Worm (Caenorhabditis elegans) whole organism, young adult: ENCODE data around the gene his-7.

Experiments
- B0261.1 ChIP-seq: sonication (generic microtip); optimal IDR thresholded peaks from 2 replicates; lab custom pipeline; 2016; ENCODE audit warnings: mild to moderate bottlenecking, missing genetic modification characterization, moderate library complexity, missing compliant biosample characterization
- C06A6.2 ChIP-seq: fragments of 200-800 bp; sonication (Bioruptor generic); conservative IDR thresholded peaks from 2 replicates; pipeline ENCODE4 v1.3.6; 2022; ENCODE audit warnings: missing genetic modification characterization, missing compliant biosample characterization
- C17E4.6 ChIP-seq: fragments of 200-800 bp; sonication (Bioruptor generic); IDR thresholded peaks from 2 replicates; pipeline ENCODE4 v1.3.6; 2022; ENCODE audit warnings: missing genetic modification reagents, missing genetic modification characterization, missing compliant biosample characterization
- F10E7.11 ChIP-seq: sonication (generic microtip); optimal IDR thresholded peaks from 2 replicates; lab custom pipeline; 2017; ENCODE audit warnings: mild to moderate bottlenecking, missing genetic modification characterization, moderate library complexity, missing compliant biosample characterization
- F22D6.2 ChIP-seq: sonication (generic microtip); optimal IDR thresholded peaks from 2 replicates; lab custom pipeline; 2016; ENCODE audit warnings: mild to moderate bottlenecking, missing genetic modification characterization, missing compliant biosample characterization
- F57A8.1 ChIP-seq: fragments of 200-800 bp; sonication (Bioruptor generic); optimal IDR thresholded peaks from 2 replicates; lab custom pipeline; 2018; ENCODE audit warnings: mild to moderate bottlenecking, missing genetic modification characterization, moderate library complexity, missing compliant biosample characterization
- F57C9.4 ChIP-seq: sonication (generic microtip); optimal IDR thresholded peaks from 2 replicates; lab custom pipeline; 2017; ENCODE audit warnings: mild to moderate bottlenecking, missing genetic modification characterization, missing compliant biosample characterization
- K11D2.4 ChIP-seq: fragments of 200-800 bp; sonication (Bioruptor generic); IDR thresholded peaks from 2 replicates; pipeline ENCODE4 v1.3.6; 2022; ENCODE audit warnings: missing genetic modification reagents, missing genetic modification characterization, missing compliant biosample characterization
- T26A5.8 ChIP-seq: sonication (generic microtip); optimal IDR thresholded peaks from 2 replicates; lab custom pipeline; 2016; ENCODE audit warnings: missing genetic modification characterization, missing compliant biosample characterization
- Y53F4B.3 ChIP-seq: fragments of 200-800 bp; sonication (Bioruptor generic); IDR thresholded peaks from 2 replicates; pipeline ENCODE4 v1.3.6; 2022; ENCODE audit warnings: missing genetic modification reagents, missing genetic modification characterization, missing compliant biosample characterization
- Y56A3A.18 ChIP-seq: fragments of 200-800 bp; sonication (Bioruptor generic); IDR thresholded peaks from 2 replicates; pipeline ENCODE4 v1.3.6; 2022; ENCODE audit warnings: missing genetic modification reagents, missing genetic modification characterization, missing compliant biosample characterization
- ama-1 ChIP-seq, 3 experiments: fragments of 150-350 bp in 1 of 3; sonication (generic microtip) in 2 of 3; optimal IDR thresholded peaks; 2 replicates each; lab custom pipeline; 2014 to 2018; ENCODE audit warnings: missing biosample characterization in 2 of 3, missing genetic modification characterization in 2 of 3, missing genetic modification reagents in 2 of 3
- aptf-3 ChIP-seq: fragments of 200-800 bp; sonication (Bioruptor generic); IDR thresholded peaks from 2 replicates; pipeline ENCODE4 v1.3.6; 2022; ENCODE audit warnings: missing genetic modification characterization, missing compliant biosample characterization
- athp-1 ChIP-seq: sonication (generic microtip); optimal IDR thresholded peaks from 2 replicates; lab custom pipeline; 2017; ENCODE audit warnings: mild to moderate bottlenecking, missing genetic modification characterization, missing compliant biosample characterization
- attf-3 ChIP-seq: fragments of 200-800 bp; sonication (Bioruptor generic); conservative IDR thresholded peaks from 2 replicates; pipeline ENCODE4 v1.3.6; 2022; ENCODE audit warnings: missing genetic modification reagents, missing genetic modification characterization, missing compliant biosample characterization
- ceh-100 ChIP-seq: fragments of 200-800 bp; sonication (Bioruptor generic); IDR thresholded peaks from 2 replicates; pipeline ENCODE4 v1.3.6; 2022; ENCODE audit warnings: missing genetic modification reagents, missing genetic modification characterization, missing compliant biosample characterization
- ceh-27 ChIP-seq: fragments of 200-800 bp; sonication (Bioruptor generic); optimal IDR thresholded peaks from 2 replicates; lab custom pipeline; 2018; ENCODE audit warnings: mild to moderate bottlenecking, missing genetic modification characterization, moderate library complexity, missing compliant biosample characterization
- ceh-40 ChIP-seq: fragments of 200-800 bp; sonication (Bioruptor generic); IDR thresholded peaks from 2 replicates; pipeline ENCODE4 v1.3.6; 2022; ENCODE audit warnings: missing genetic modification characterization, missing compliant biosample characterization
- ceh-79 ChIP-seq: sonication (generic microtip); optimal IDR thresholded peaks from 2 replicates; lab custom pipeline; 2017; ENCODE audit warnings: mild to moderate bottlenecking, missing genetic modification characterization, missing compliant biosample characterization
- ceh-91 ChIP-seq: fragments of 200-800 bp; sonication (Bioruptor generic); IDR thresholded peaks from 2 replicates; pipeline ENCODE4 v1.3.6; 2022; ENCODE audit warnings: missing genetic modification reagents, missing genetic modification characterization, missing compliant biosample characterization
- die-1 ChIP-seq: sonication (generic microtip); optimal IDR thresholded peaks from 2 replicates; lab custom pipeline; 2016; ENCODE audit warnings: missing genotype, mild to moderate bottlenecking, missing genetic modification characterization, missing compliant biosample characterization
- efl-1 ChIP-seq: fragments of 150-350 bp; optimal IDR thresholded peaks from 2 replicates; lab custom pipeline; 2014; ENCODE audit warnings: missing biosample characterization, missing genetic modification reagents, missing genetic modification characterization
- ekl-4 ChIP-seq: fragments of 200-800 bp; sonication (Bioruptor generic); IDR thresholded peaks from 2 replicates; pipeline ENCODE4 v1.3.6; 2022; ENCODE audit warnings: missing genetic modification reagents, missing genetic modification characterization, missing compliant biosample characterization
- gei-17 ChIP-seq: fragments of 200-800 bp; sonication (Bioruptor generic); optimal IDR thresholded peaks from 2 replicates; lab custom pipeline; 2018; ENCODE audit warnings: mild to moderate bottlenecking, missing genetic modification characterization, missing compliant biosample characterization
- him-1 ChIP-seq: sonication (generic microtip); optimal IDR thresholded peaks from 2 replicates; lab custom pipeline; 2016; ENCODE audit warnings: missing genotype, missing genetic modification reagents, missing genetic modification characterization, missing compliant biosample characterization
- hlh-12 ChIP-seq: sonication (generic microtip); optimal IDR thresholded peaks from 2 replicates; lab custom pipeline; 2016; ENCODE audit warnings: missing genetic modification characterization, missing compliant biosample characterization
- hmg-1.2 ChIP-seq: fragments of 200-800 bp; sonication (Bioruptor generic); IDR thresholded peaks from 2 replicates; pipeline ENCODE4 v1.3.6; 2022; ENCODE audit warnings: missing genetic modification reagents, missing genetic modification characterization, missing compliant biosample characterization
- lin-35 ChIP-seq, 3 experiments: fragments of 150-350 bp in 2 of 3; sonication (generic microtip) in 1 of 3; optimal IDR thresholded peaks; 2 replicates each; lab custom pipeline; 2014 to 2018; ENCODE audit warnings: missing biosample characterization in 3 of 3, missing genetic modification characterization in 3 of 3, missing genetic modification reagents in 3 of 3
- lsy-27 ChIP-seq: sonication (generic microtip); optimal IDR thresholded peaks from 2 replicates; lab custom pipeline; 2017; ENCODE audit warnings: missing genetic modification characterization, mild to moderate bottlenecking, missing compliant biosample characterization, antibody characterized with exemption, missing genotype, borderline replicate concordance; ENCODE audit not compliant: insufficient read depth
- madf-3 ChIP-seq: fragments of 200-800 bp; sonication (Bioruptor generic); IDR thresholded peaks from 2 replicates; pipeline ENCODE4 v1.3.6; 2022; ENCODE audit warnings: missing genetic modification reagents, missing genetic modification characterization, missing compliant biosample characterization
- madf-6 ChIP-seq: fragments of 200-800 bp; sonication (Bioruptor generic); IDR thresholded peaks from 2 replicates; pipeline ENCODE4 v1.3.6; 2022; ENCODE audit warnings: missing genetic modification reagents, missing genetic modification characterization, missing compliant biosample characterization
- madf-8 ChIP-seq: fragments of 200-800 bp; sonication (Bioruptor generic); conservative IDR thresholded peaks from 2 replicates; pipeline ENCODE4 v1.3.6; 2022; ENCODE audit warnings: missing genetic modification reagents, missing genetic modification characterization, missing compliant biosample characterization
- mcd-1 ChIP-seq: fragments of 200-800 bp; sonication (Bioruptor generic); IDR thresholded peaks from 2 replicates; pipeline ENCODE4 v1.3.6; 2022; ENCODE audit warnings: missing genetic modification reagents, missing genetic modification characterization, missing compliant biosample characterization
- mel-28 ChIP-seq: sonication (generic microtip); optimal IDR thresholded peaks from 2 replicates; lab custom pipeline; 2016; ENCODE audit warnings: borderline replicate concordance, mild to moderate bottlenecking, missing genetic modification characterization, missing compliant biosample characterization
- mxl-1 ChIP-seq: sonication (generic microtip); optimal IDR thresholded peaks from 2 replicates; lab custom pipeline; 2016; ENCODE audit warnings: missing genetic modification characterization, missing compliant biosample characterization
- nfya-2 ChIP-seq: fragments of 200-800 bp; sonication (Bioruptor generic); IDR thresholded peaks from 2 replicates; pipeline ENCODE4 v1.3.6; 2022; ENCODE audit warnings: missing genetic modification reagents, missing genetic modification characterization, missing compliant biosample characterization
- nfyb-1 ChIP-seq: fragments of 200-800 bp; sonication (Bioruptor generic); IDR thresholded peaks from 2 replicates; pipeline ENCODE4 v1.3.6; 2022; ENCODE audit warnings: missing genetic modification reagents, missing genetic modification characterization, missing compliant biosample characterization
- nhr-179 ChIP-seq: sonication (generic microtip); optimal IDR thresholded peaks from 2 replicates; lab custom pipeline; 2016; ENCODE audit warnings: mild to moderate bottlenecking, missing genetic modification characterization, missing compliant biosample characterization
- nhr-80 ChIP-seq: sonication (generic microtip); optimal IDR thresholded peaks from 2 replicates; lab custom pipeline; 2016; ENCODE audit warnings: missing genetic modification characterization, missing compliant biosample characterization
- pbrm-1 ChIP-seq: fragments of 200-800 bp; sonication (Bioruptor generic); IDR thresholded peaks from 2 replicates; pipeline ENCODE4 v1.3.6; 2022; ENCODE audit warnings: missing genetic modification reagents, missing genetic modification characterization, missing compliant biosample characterization
- rpc-1 ChIP-seq, 2 experiments: fragments of 150-350 bp in 1 of 2; sonication (generic microtip) in 1 of 2; optimal IDR thresholded peaks; 2 replicates each; lab custom pipeline; 2014 to 2018; ENCODE audit warnings: missing biosample characterization in 1 of 2, missing genetic modification characterization in 1 of 2, missing genetic modification reagents in 1 of 2, missing genotype in 1 of 2
- snpc-1.1 ChIP-seq: sonication (generic microtip); optimal IDR thresholded peaks from 2 replicates; lab custom pipeline; 2017; ENCODE audit warnings: missing genetic modification characterization, mild to moderate bottlenecking, missing compliant biosample characterization, antibody characterized with exemption, moderate library complexity, missing genotype, missing genetic modification reagents; ENCODE audit not compliant: insufficient read depth
- snpc-4 ChIP-seq, 5 experiments: fragments of 150-350 bp in 1 of 5; sonication (generic microtip) in 4 of 5; optimal IDR thresholded peaks; 2 replicates each; lab custom pipeline; 2014 to 2018; ENCODE audit warnings: missing genetic modification characterization in 5 of 5, missing biosample characterization in 3 of 5, antibody characterized with exemption in 2 of 5, mild to moderate bottlenecking in 2 of 5, missing compliant biosample characterization in 2 of 5, missing genotype in 2 of 5, moderate library complexity in 2 of 5, missing genetic modification reagents in 1 of 5
- zfh-2 ChIP-seq: fragments of 200-800 bp; sonication (Bioruptor generic); conservative IDR thresholded peaks from 2 replicates; pipeline ENCODE4 v1.3.6; 2022; ENCODE audit warnings: missing genetic modification reagents, missing genetic modification characterization, missing compliant biosample characterization
- ztf-18 ChIP-seq: sonication (generic microtip); optimal IDR thresholded peaks from 2 replicates; lab custom pipeline; 2016; ENCODE audit warnings: missing genotype, mild to moderate bottlenecking, missing genetic modification characterization, missing compliant biosample characterization
- ztf-22 ChIP-seq: fragments of 200-800 bp; sonication (Bioruptor generic); optimal IDR thresholded peaks from 2 replicates; lab custom pipeline; 2018; ENCODE audit warnings: mild to moderate bottlenecking, missing genetic modification characterization, moderate library complexity, missing compliant biosample characterization
- ztf-25 ChIP-seq: fragments of 200-800 bp; sonication (Bioruptor generic); IDR thresholded peaks from 2 replicates; pipeline ENCODE4 v1.3.6; 2022; ENCODE audit warnings: missing genetic modification reagents, missing genetic modification characterization, missing compliant biosample characterization
- ztf-26 ChIP-seq: sonication (generic microtip); optimal IDR thresholded peaks from 2 replicates; lab custom pipeline; 2017; ENCODE audit warnings: missing genetic modification characterization, missing compliant biosample characterization

his-7 gene

ce11 chrV:8499407-8499806 is 33.8 kb upstream of the his-7 start (continued):
- no peak for TF ChIP-seq F22D6.2 (tag; lab: Kevin White, UChicago)
- no peak for TF ChIP-seq F10E7.11 (tag; lab: Kevin White, UChicago)
- no peak for TF ChIP-seq nhr-179 (tag; lab: Kevin White, UChicago)
- no peak for TF ChIP-seq ceh-27 (GFP tag; lab: Kevin White, UChicago)
- peak; percentile 84 for TF ChIP-seq snpc-1.1
- no peak for TF ChIP-seq ceh-40
- no peak for TF ChIP-seq efl-1 (GFP tag; lab: Kevin White, UChicago)
- TF ChIP-seq ztf-18 (tag; lab: Kevin White, UChicago): peak; percentile 67
- TF ChIP-seq B0261.1: peak; percentile 67
- no peak for TF ChIP-seq hlh-12
- TF ChIP-seq zfh-2 (GFP tag; lab: Robert Waterston, UW): no peak
- peak; percentile 77 for TF ChIP-seq die-1 (tag; lab: Kevin White, UChicago)
- peak; percentile 55 for TF ChIP-seq rpc-1 (optimal IDR thresholded peaks at IDR 0.05; lab: Kevin White, UChicago)
- peak; percentile 83 for TF ChIP-seq rpc-1 (tag; optimal IDR thresholded peaks at IDR 0.05; lab: Kevin White, UChicago)
- TF ChIP-seq K11D2.4 (GFP tag; lab: Robert Waterston, UW): no peak
- peak; percentile 66 for TF ChIP-seq Y53F4B.3 (GFP tag; lab: Robert Waterston, UW)
- TF ChIP-seq ceh-79 (tag; lab: Kevin White, UChicago): no peak
- TF ChIP-seq nfyb-1: no peak
- peak; percentile 8 for TF ChIP-seq ztf-22 (GFP tag; lab: Kevin White, UChicago)
- peak; percentile 77 for TF ChIP-seq snpc-4 (GFP tag; optimal IDR thresholded peaks at IDR 0.05; lab: Kevin White, UChicago)
- peak in 3 of 4 experiments; percentile 72 to 92 (median 85) for TF ChIP-seq snpc-4 (tag; optimal IDR thresholded peaks at IDR 0.05; lab: Kevin White, UChicago)
- no peak for TF ChIP-seq attf-3 (GFP tag; lab: Robert Waterston, UW)
- TF ChIP-seq ceh-91 (GFP tag; lab: Robert Waterston, UW): no peak
- no peak for TF ChIP-seq ekl-4 (GFP tag; lab: Robert Waterston, UW)
- TF ChIP-seq ama-1 (optimal IDR thresholded peaks at IDR 0.05; lab: Kevin White, UChicago): no peak
- no peak for TF ChIP-seq ama-1 (GFP tag; optimal IDR thresholded peaks at IDR 0.05; lab: Kevin White, UChicago)
- peak; percentile 51; the same call in 1 of the 2 replicates for TF ChIP-seq madf-6 (GFP tag; lab: Robert Waterston, UW)
- no peak for TF ChIP-seq F57A8.1 (GFP tag; lab: Kevin White, UChicago)
- TF ChIP-seq F57C9.4 (tag; lab: Kevin White, UChicago): no peak
- peak; percentile 60 for TF ChIP-seq hmg-1.2
- no peak for TF ChIP-seq madf-3 (GFP tag; lab: Robert Waterston, UW)
- no peak for TF ChIP-seq aptf-3 (GFP tag; lab: Robert Waterston, UW)
- TF ChIP-seq mcd-1 (GFP tag; lab: Robert Waterston, UW): no peak
- peak; percentile 21 for TF ChIP-seq athp-1
- TF ChIP-seq nhr-80: no peak
- no peak for TF ChIP-seq madf-8 (GFP tag; lab: Robert Waterston, UW)
- no peak for TF ChIP-seq ceh-100 (GFP tag; lab: Robert Waterston, UW)
- no peak for TF ChIP-seq Y56A3A.18
- TF ChIP-seq C06A6.2 (GFP tag; lab: Robert Waterston, UW): no peak
- no peak for TF ChIP-seq C17E4.6 (GFP tag; lab: Robert Waterston, UW)
- peak; percentile 75 for TF ChIP-seq him-1 (tag; lab: Kevin White, UChicago)
- TF ChIP-seq nfya-2 (GFP tag; lab: Robert Waterston, UW): no peak
- TF ChIP-seq ztf-25: 0 out of 2 replicates have a peak, but pooled peaks have one; percentile 59
- peak; percentile 56 for TF ChIP-seq mxl-1
- TF ChIP-seq ztf-26: no peak
- TF ChIP-seq gei-17 (GFP tag; lab: Kevin White, UChicago): no peak
- TF ChIP-seq pbrm-1 (GFP tag; lab: Robert Waterston, UW): peak; percentile 39; the same call in 1 of the 2 replicates
- TF ChIP-seq lin-35 (GFP tag; optimal IDR thresholded peaks at IDR 0.05; lab: Kevin White, UChicago): no peak
- no peak for TF ChIP-seq mel-28
- no peak for TF ChIP-seq T26A5.8
- no peak for TF ChIP-seq lsy-27 (tag; lab: Kevin White, UChicago)
